Worm (Caenorhabditis elegans): ENCODE results near the gene Y25C1A.13.

DNA sequence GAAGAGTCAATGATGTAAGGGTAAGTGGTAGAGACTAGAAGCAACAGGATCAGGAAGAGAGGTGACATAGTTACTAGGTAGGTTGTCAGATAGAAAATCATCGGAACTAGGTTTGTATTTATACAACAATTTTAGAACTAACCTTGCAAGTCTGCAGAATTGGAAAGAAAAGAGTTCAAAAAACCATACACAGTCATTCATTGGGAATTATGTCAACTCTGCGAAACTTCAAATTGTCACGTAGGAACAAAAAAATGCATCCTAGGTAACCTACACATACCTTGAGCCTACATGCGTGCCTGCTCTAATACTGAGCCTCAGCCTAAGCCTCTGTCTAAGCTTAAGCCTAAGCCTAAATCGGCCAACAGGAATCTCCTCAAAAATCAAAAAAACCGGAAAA, 15.3 kb upstream of the Y25C1A.13 start, which contains the start of gene ins-19:
- TF ChIP-seq tbx-2 (tag; optimal IDR thresholded peaks at IDR 0.05) (no peak), hmg-11 (tag; optimal IDR thresholded peaks at IDR 0.05) (no peak), fkh-10 (GFP tag; optimal IDR thresholded peaks at IDR 0.05) (no peak), ZK546.5 (tag; optimal IDR thresholded peaks at IDR 0.05) (no peak), nhr-237 (tag; optimal IDR thresholded peaks at IDR 0.05) (no peak), aly-2 (tag; optimal IDR thresholded peaks at IDR 0.05) (no peak), lin-15B (tag; optimal IDR thresholded peaks at IDR 0.05) (no peak), egl-27 (tag; optimal IDR thresholded peaks at IDR 0.05) (no peak), egl-5 (tag; optimal IDR thresholded peaks at IDR 0.05) (no peak), pha-4 (tag; optimal IDR thresholded peaks at IDR 0.05) (no peak), unc-39 (tag; optimal IDR thresholded peaks at IDR 0.05) (no peak)

Data from whole organism, L3 larva.